Fruit fly (Drosophila melanogaster) whole organism, embryonic: Measurements from ENCODE around the gene Nse1.

Experiments
- CG11398 ChIP-seq: fragments of 200-800 bp; sonication (Bioruptor generic); optimal IDR thresholded peaks from 2 replicates; lab custom pipeline; 2016; ENCODE audit warnings: missing biosample characterization, missing genetic modification characterization
- CG11723 ChIP-seq: fragments of 200-800 bp; sonication (Bioruptor generic); optimal IDR thresholded peaks from 2 replicates; lab custom pipeline; 2017; ENCODE audit warnings: missing biosample characterization, mild to moderate bottlenecking, missing genetic modification characterization
- CG12071 ChIP-seq: fragments of 200-800 bp; sonication (Bioruptor generic); optimal IDR thresholded peaks from 3 replicates; lab custom pipeline; 2018; ENCODE audit warnings: missing biosample characterization, mild to moderate bottlenecking, missing genetic modification characterization
- CG12299 ChIP-seq: fragments of 200-800 bp; sonication (Bioruptor generic); optimal IDR thresholded peaks from 2 replicates; lab custom pipeline; 2018; ENCODE audit warnings: missing biosample characterization, mild to moderate bottlenecking, missing genetic modification characterization
- CG14014 ChIP-seq: fragments of 200-800 bp; sonication (Bioruptor generic); IDR thresholded peaks from 2 replicates; pipeline ENCODE4 v1.3.6; 2022; ENCODE audit warnings: missing biosample characterization, missing genetic modification characterization
- CG16779 ChIP-seq: fragments of 200-800 bp; sonication (Bioruptor generic); IDR thresholded peaks from 2 replicates; pipeline ENCODE4 v1.3.6; 2022; ENCODE audit warnings: missing biosample characterization, missing genetic modification characterization
- CG17361 ChIP-seq: fragments of 200-800 bp; sonication (Bioruptor generic); IDR thresholded peaks from 3 replicates; pipeline ENCODE4 v1.3.6; 2022; ENCODE audit warnings: missing biosample characterization, missing genetic modification characterization
- CG1792 ChIP-seq: fragments of 200-800 bp; sonication (Bioruptor generic); optimal IDR thresholded peaks from 2 replicates; lab custom pipeline; 2016; ENCODE audit warnings: missing biosample characterization, missing genetic modification characterization
- CG18764 ChIP-seq: fragments of 200-800 bp; sonication (Bioruptor generic); optimal IDR thresholded peaks from 3 replicates; lab custom pipeline; 2016; ENCODE audit warnings: missing biosample characterization, missing genetic modification characterization
- CG31365 ChIP-seq: fragments of 200-800 bp; sonication (Bioruptor generic); optimal IDR thresholded peaks from 2 replicates; lab custom pipeline; 2018; ENCODE audit warnings: missing biosample characterization, mild to moderate bottlenecking, missing genetic modification characterization
- CG34224 ChIP-seq: fragments of 200-800 bp; sonication (Bioruptor generic); IDR thresholded peaks from 3 replicates; pipeline ENCODE4 v1.3.6; 2022; ENCODE audit warnings: missing biosample characterization, missing genetic modification characterization; ENCODE audit not compliant: partially characterized antibody
- CG3726 ChIP-seq: fragments of 200-800 bp; sonication (Bioruptor generic); IDR thresholded peaks from 3 replicates; pipeline ENCODE4, ENCODE4 v1.3.6; 2022; ENCODE audit warnings: missing biosample characterization, missing genetic modification characterization
- CG8478 ChIP-seq: fragments of >200 bp; optimal IDR thresholded peaks from 2 replicates; lab custom pipeline; 2018
- CrebB ChIP-seq: fragments of 200-800 bp; sonication (Bioruptor generic); optimal IDR thresholded peaks from 3 replicates; lab custom pipeline; 2018; ENCODE audit warnings: missing biosample characterization, mild to moderate bottlenecking, missing genetic modification characterization
- Dbx ChIP-seq: fragments of 200-800 bp; sonication (Bioruptor generic); IDR thresholded peaks from 3 replicates; pipeline ENCODE4 v1.3.6; 2022; ENCODE audit warnings: missing biosample characterization, missing genetic modification characterization
- Dip2 ChIP-seq: fragments of 200-800 bp; sonication (Bioruptor generic); IDR thresholded peaks from 2 replicates; pipeline ENCODE4 v1.3.6; 2022; ENCODE audit warnings: missing biosample characterization, missing genetic modification characterization
- Drgx ChIP-seq: fragments of 200-800 bp; sonication (Bioruptor generic); IDR thresholded peaks from 2 replicates; pipeline ENCODE4 v1.3.6; 2022; ENCODE audit warnings: missing biosample characterization, missing genetic modification characterization
- ERR ChIP-seq: fragments of 200-800 bp; sonication (Bioruptor generic); optimal IDR thresholded peaks from 2 replicates; lab custom pipeline; 2016; ENCODE audit warnings: missing biosample characterization, missing genetic modification characterization
- Elba2 ChIP-seq: fragments of 200-800 bp; sonication (Bioruptor generic); optimal IDR thresholded peaks from 3 replicates; lab custom pipeline; 2016; ENCODE audit warnings: missing biosample characterization, missing genetic modification characterization
- Ets97D ChIP-seq: fragments of 200-800 bp; sonication (Bioruptor generic); optimal IDR thresholded peaks from 3 replicates; lab custom pipeline; 2016; ENCODE audit warnings: missing biosample characterization, missing genetic modification characterization
- HLH4C ChIP-seq: fragments of 200-800 bp; sonication (Bioruptor generic); IDR thresholded peaks from 3 replicates; pipeline ENCODE4 v1.3.6; 2022; ENCODE audit warnings: missing biosample characterization, missing genetic modification characterization; ENCODE audit not compliant: partially characterized antibody
- Lpt ChIP-seq: fragments of >200 bp; optimal IDR thresholded peaks from 2 replicates; lab custom pipeline; 2018; ENCODE audit warnings: missing biosample characterization, missing genetic modification characterization
- Mes4 ChIP-seq: fragments of 200-800 bp; sonication (Bioruptor generic); optimal IDR thresholded peaks from 2 replicates; lab custom pipeline; 2016; ENCODE audit warnings: missing biosample characterization, missing genetic modification characterization
- NC2β ChIP-seq: fragments of 200-800 bp; sonication (Bioruptor generic); optimal IDR thresholded peaks from 2 replicates; lab custom pipeline; 2016; ENCODE audit warnings: missing biosample characterization, missing genetic modification characterization
- Opbp ChIP-seq: fragments of 200-800 bp; sonication (Bioruptor generic); IDR thresholded peaks from 3 replicates; pipeline ENCODE4 v1.3.6; 2022; ENCODE audit warnings: missing biosample characterization, missing genetic modification characterization; ENCODE audit not compliant: partially characterized antibody
- Pdp1 ChIP-seq, 2 experiments: fragments of 200-800 bp; sonication (Bioruptor generic); optimal IDR thresholded peaks; 3 replicates each; lab custom pipeline; 2016; ENCODE audit warnings: missing biosample characterization in 2 of 2, missing genetic modification characterization in 2 of 2, mild to moderate bottlenecking in 1 of 2, moderate library complexity in 1 of 2
- Ravus ChIP-seq: fragments of 200-800 bp; sonication (Bioruptor generic); IDR thresholded peaks from 2 replicates; pipeline ENCODE4 v1.3.6; 2022; ENCODE audit warnings: missing biosample characterization, missing genetic modification characterization
- Sox102F ChIP-seq: fragments of 200-800 bp; sonication (Bioruptor generic); optimal IDR thresholded peaks from 2 replicates; lab custom pipeline; 2018; ENCODE audit warnings: missing biosample characterization, mild to moderate bottlenecking, missing genetic modification characterization, moderate library complexity
- Taf1 ChIP-seq: fragments of 200-800 bp; sonication (Bioruptor generic); IDR thresholded peaks from 2 replicates; pipeline ENCODE4 v1.3.6; 2022; ENCODE audit warnings: missing biosample characterization, missing genetic modification characterization
- Usf ChIP-seq: fragments of 200-800 bp; sonication (Bioruptor generic); optimal IDR thresholded peaks from 2 replicates; lab custom pipeline; 2017; ENCODE audit warnings: missing genotype, missing biosample characterization, missing genetic modification characterization
- abd-A ChIP-seq: fragments of 200-800 bp; sonication (Bioruptor generic); optimal IDR thresholded peaks from 3 replicates; lab custom pipeline; 2019; ENCODE audit warnings: missing biosample characterization, mild to moderate bottlenecking, missing genetic modification characterization, moderate library complexity
- amos ChIP-seq: fragments of 200-800 bp; sonication (Bioruptor generic); IDR thresholded peaks from 2 replicates; pipeline ENCODE4 v1.3.6; 2022; ENCODE audit warnings: missing biosample characterization, missing genetic modification characterization; ENCODE audit not compliant: partially characterized antibody
- bcd ChIP-seq: fragments of 200-800 bp; sonication (Bioruptor generic); optimal IDR thresholded peaks from 2 replicates; lab custom pipeline; 2017; ENCODE audit warnings: missing biosample characterization, mild to moderate bottlenecking, missing genetic modification characterization
- br ChIP-seq: fragments of >200 bp; optimal IDR thresholded peaks from 2 replicates; lab custom pipeline; 2017
- crp ChIP-seq, 2 experiments: fragments of 200-800 bp; sonication (Bioruptor generic); optimal IDR thresholded peaks; 2 replicates in 1 of 2; 3 replicates in 1 of 2; lab custom pipeline; 2017; ENCODE audit warnings: missing biosample characterization in 2 of 2, missing genetic modification characterization in 2 of 2, mild to moderate bottlenecking in 1 of 2, moderate library complexity in 1 of 2
- disco-r ChIP-seq: fragments of 200-800 bp; sonication (Bioruptor generic); optimal IDR thresholded peaks from 2 replicates; lab custom pipeline; 2016; ENCODE audit warnings: missing biosample characterization, missing genetic modification characterization
- gro ChIP-seq: fragments of 200-800 bp; sonication (Bioruptor generic); optimal IDR thresholded peaks from 2 replicates; lab custom pipeline; 2016; ENCODE audit warnings: missing biosample characterization, missing genetic modification characterization
- gsb ChIP-seq: fragments of 200-800 bp; sonication (Bioruptor generic); IDR thresholded peaks from 2 replicates; pipeline ENCODE4 v1.3.6; 2022; ENCODE audit warnings: missing biosample characterization, missing genetic modification characterization
- hkb ChIP-seq, 2 experiments: fragments of 200-800 bp in 1 of 2; fragments of >200 bp in 1 of 2; sonication (Bioruptor generic) in 1 of 2; IDR thresholded peaks in 1 of 2; optimal IDR thresholded peaks in 1 of 2; 2 replicates each; pipeline versions ENCODE4 v1.3.6 to Lab custom; 2017 to 2022; ENCODE audit warnings: missing biosample characterization in 1 of 2, missing genetic modification characterization in 1 of 2
- lilli ChIP-seq: fragments of 200-800 bp; sonication (Bioruptor generic); optimal IDR thresholded peaks from 3 replicates; lab custom pipeline; 2016; ENCODE audit warnings: missing biosample characterization, missing genetic modification characterization
- onecut ChIP-seq: fragments of 200-800 bp; sonication (Bioruptor generic); IDR thresholded peaks from 2 replicates; pipeline ENCODE4 v1.3.6; 2022; ENCODE audit warnings: missing biosample characterization, missing genetic modification characterization
- pzg ChIP-seq: fragments of 200-800 bp; sonication (Bioruptor generic); optimal IDR thresholded peaks from 3 replicates; lab custom pipeline; 2018; ENCODE audit warnings: missing biosample characterization, mild to moderate bottlenecking, missing genetic modification characterization, moderate library complexity
- sens-2 ChIP-seq: fragments of 200-800 bp; sonication (Bioruptor generic); IDR thresholded peaks from 2 replicates; pipeline ENCODE4 v1.3.6; 2022; ENCODE audit warnings: missing biosample characterization, missing genetic modification characterization
- sna ChIP-seq: fragments of 200-800 bp; sonication (Bioruptor generic); IDR thresholded peaks from 2 replicates; pipeline ENCODE4 v1.3.6; 2022; ENCODE audit warnings: missing biosample characterization, missing genetic modification characterization; ENCODE audit not compliant: partially characterized antibody
- trh ChIP-seq: fragments of 200-800 bp; sonication (Bioruptor generic); optimal IDR thresholded peaks from 2 replicates; lab custom pipeline; 2016; ENCODE audit warnings: missing biosample characterization, missing genetic modification characterization
- ttk ChIP-seq: fragments of 200-800 bp; sonication (Bioruptor generic); IDR thresholded peaks from 2 replicates; pipeline ENCODE4 v2.1.2; 2022; ENCODE audit warnings: missing biosample characterization, missing genetic modification characterization
- tup ChIP-seq: fragments of 200-800 bp; sonication (Bioruptor generic); optimal IDR thresholded peaks from 2 replicates; lab custom pipeline; 2016; ENCODE audit warnings: missing biosample characterization, mild to moderate bottlenecking, missing genetic modification characterization, moderate library complexity
- tx ChIP-seq: fragments of 200-800 bp; sonication (Bioruptor generic); optimal IDR thresholded peaks from 2 replicates; lab custom pipeline; 2016; ENCODE audit warnings: missing biosample characterization, missing genetic modification characterization
- unpg ChIP-seq: fragments of 200-800 bp; sonication (Bioruptor generic); optimal IDR thresholded peaks from 3 replicates; lab custom pipeline; 2018; ENCODE audit warnings: missing biosample characterization, mild to moderate bottlenecking, missing genetic modification characterization, moderate library complexity

Nse1 gene

DNA sequence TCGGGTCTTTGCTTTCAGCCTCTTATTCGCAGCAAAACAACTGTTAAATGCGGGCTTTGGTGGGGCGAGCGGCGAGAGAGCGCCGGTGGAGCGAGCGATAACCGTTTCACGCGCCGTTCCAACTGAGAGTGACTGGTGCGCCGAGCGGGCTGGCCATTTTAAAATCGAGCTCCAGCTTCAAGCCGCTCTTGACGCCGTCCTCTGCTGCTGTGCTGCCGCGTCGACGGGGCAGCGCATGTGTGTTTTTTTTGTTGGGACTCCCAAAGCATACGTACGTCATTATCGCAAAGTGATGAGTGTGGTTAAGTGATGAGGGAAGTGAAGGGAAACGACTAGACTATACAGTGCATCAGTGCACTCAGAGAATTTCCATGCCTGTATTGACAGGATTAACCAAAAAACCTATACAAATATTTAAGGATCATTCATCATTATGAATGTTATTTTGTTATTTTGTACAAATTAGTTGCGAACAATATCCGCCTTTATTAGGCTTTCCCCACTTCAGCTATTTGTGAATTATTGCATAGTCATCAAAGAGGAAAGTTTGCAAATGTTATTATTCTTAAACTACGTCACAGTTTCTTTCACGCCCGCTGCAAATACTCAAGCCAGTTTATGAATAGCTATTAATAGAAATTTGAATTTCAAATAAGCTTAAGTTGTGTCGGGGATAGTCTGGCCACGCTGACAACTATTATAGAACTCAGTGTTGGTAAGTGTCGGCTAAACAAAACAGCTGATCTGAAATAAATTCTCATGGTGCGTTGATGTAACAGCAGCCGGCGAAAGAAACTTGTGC lies 4.0 kb downstream of the Nse1 start, which contains the start of gene Spn27A (continued):
- TF ChIP-seq Lpt (no peak), CG11398 (no peak), Drgx (peak; percentile 65), hkb (optimal IDR thresholded peaks at IDR 0.05; lab: Kevin White, UChicago) (no peak), hkb (GFP tag; IDR thresholded peaks at IDR 0.05; lab: Robert Waterston, UW) (peak; percentile 50; the same call in 1 of the 2 replicates), CG8478 (no peak), disco-r (GFP tag; lab: Kevin White, UChicago) (peak; percentile 53), gsb (GFP tag; lab: Robert Waterston, UW) (no peak), pzg (GFP tag; lab: Kevin White, UChicago) (peak; percentile 75), CG12071 (GFP tag; lab: Kevin White, UChicago) (no peak), bcd (no peak), CG11723 (GFP tag; lab: Kevin White, UChicago) (peak; percentile 35), tx (GFP tag; lab: Kevin White, UChicago) (peak; percentile 51), Elba2 (GFP tag; lab: Kevin White, UChicago) (peak; percentile 19), Taf1 (GFP tag; lab: Robert Waterston, UW) (no peak), CG17361 (GFP tag; lab: Robert Waterston, UW) (peak; percentile 81), CG3726 (GFP tag; lab: Robert Waterston, UW) (no peak; the same call in 2 of the 3 replicates), CG12299 (peak; percentile 52), CG14014 (GFP tag; lab: Robert Waterston, UW) (0 out of 2 replicates have a peak, but pooled peaks have one; percentile 13), CG31365 (no peak), Sox102F (GFP tag; lab: Kevin White, UChicago) (no peak), NC2β (GFP tag; lab: Kevin White, UChicago) (peak; percentile 46), tup (GFP tag; lab: Kevin White, UChicago) (peak; percentile 15), Mes4 (GFP tag; lab: Kevin White, UChicago) (peak; percentile 27), CG18764 (GFP tag; lab: Kevin White, UChicago) (peak; percentile 35), sna (no peak), br (lab: Kevin White, UChicago) (no peak), CG34224 (GFP tag; lab: Robert Waterston, UW) (peak; percentile 37; the same call in 2 of the 3 replicates), unpg (GFP tag; lab: Kevin White, UChicago) (peak; percentile 61), abd-A (no peak), Ets97D (GFP tag; lab: Kevin White, UChicago) (peak; percentile 65), onecut (peak; percentile 32; the same call in 1 of the 2 replicates), ttk (GFP tag; lab: Robert Waterston, UW) (no peak), CG16779 (GFP tag; lab: Robert Waterston, UW) (no peak), trh (GFP tag; lab: Kevin White, UChicago) (no peak), CG1792 (GFP tag; lab: Kevin White, UChicago) (peak; percentile 47), gro (GFP tag; lab: Kevin White, UChicago) (peak; percentile 58), Usf (GFP tag; lab: Kevin White, UChicago) (no peak), Pdp1 (GFP tag; optimal IDR thresholded peaks at IDR 0.05; lab: Kevin White, UChicago) (peak; percentile 59 to 99), sens-2 (GFP tag; lab: Robert Waterston, UW) (peak; percentile 7; the same call in 1 of the 2 replicates), amos (GFP tag; lab: Robert Waterston, UW) (peak; percentile 45; the same call in 1 of the 2 replicates), crp (GFP tag; optimal IDR thresholded peaks at IDR 0.05; lab: Kevin White, UChicago) (peak; percentile 88 to 97), HLH4C (GFP tag; lab: Robert Waterston, UW) (no peak), Ravus (GFP tag; lab: Robert Waterston, UW) (no peak), CrebB (peak; percentile 28), ERR (GFP tag; lab: Kevin White, UChicago) (peak; percentile 19), Dbx (GFP tag; lab: Robert Waterston, UW) (0 out of 3 replicates have a peak, but pooled peaks have one; percentile 33), lilli (peak; percentile 71), Dip2 (GFP tag; lab: Robert Waterston, UW) (no peak), Opbp (GFP tag; lab: Robert Waterston, UW) (0 out of 3 replicates have a peak, but pooled peaks have one; percentile 41)
